Fruit fly (Drosophila melanogaster): ENCODE data around the gene skd.

DNA sequence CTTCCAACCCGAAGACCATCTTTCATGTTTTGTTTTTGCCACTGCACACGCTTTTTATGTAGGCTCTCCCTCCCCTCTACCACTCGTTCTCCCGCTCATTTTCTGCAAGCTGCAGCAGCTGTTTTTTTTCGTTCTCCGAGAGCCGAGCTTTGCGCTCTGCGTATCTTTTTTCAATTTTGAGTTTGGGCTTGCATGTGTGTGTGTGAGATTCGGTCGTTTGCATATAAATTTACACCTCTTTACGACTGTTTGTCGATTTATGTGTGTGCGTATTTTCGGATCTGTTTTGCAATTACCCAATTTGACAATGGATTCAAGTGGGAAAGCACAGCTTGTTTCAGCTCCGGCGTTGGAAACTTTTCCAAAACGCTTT, 30.3 kb upstream of the skd start:
- TF ChIP-seq ttk (optimal IDR thresholded peaks at IDR 0.05) (no peak), h (optimal IDR thresholded peaks at IDR 0.05) (no peak), Sin3A (optimal IDR thresholded peaks at IDR 0.05) (no peak), insv (optimal IDR thresholded peaks at IDR 0.05) (no peak)

All from Kc167 (cell line).